Fruit fly (Drosophila melanogaster) whole organism, wandering third instar larva: Measurements from ENCODE around the gene Sfp87B.

ENCODE experiments used
- CG32264 ChIP-seq: fragments of 200-800 bp; sonication (Bioruptor generic); optimal IDR thresholded peaks from 2 replicates; lab custom pipeline; 2016; ENCODE audit warnings: missing biosample characterization, missing genetic modification characterization
- CrebA ChIP-seq: fragments of 200-800 bp; sonication (Bioruptor generic); optimal IDR thresholded peaks from 2 replicates; lab custom pipeline; 2016; ENCODE audit warnings: missing biosample characterization, mild to moderate bottlenecking, missing genetic modification characterization, borderline replicate concordance
- Dfd ChIP-seq: fragments of >200 bp; optimal IDR thresholded peaks from 2 replicates; lab custom pipeline; 2017; ENCODE audit warnings: missing biosample characterization, missing genetic modification characterization
- Dif ChIP-seq: fragments of 200-275, 200-300 bp; sonication (Bioruptor generic); optimal IDR thresholded peaks from 2 replicates; lab custom pipeline; 2018; ENCODE audit warnings: missing biosample characterization, missing genetic modification characterization; ENCODE audit not compliant: partially characterized antibody
- GATAd ChIP-seq: sonication (Bioruptor generic); optimal IDR thresholded peaks from 2 replicates; lab custom pipeline; 2016; ENCODE audit warnings: missing biosample characterization, missing genetic modification characterization
- HLH106 ChIP-seq: fragments of 200-800 bp; optimal IDR thresholded peaks from 3 replicates; lab custom pipeline; 2019; ENCODE audit warnings: missing biosample characterization, mild to moderate bottlenecking, missing genetic modification characterization, moderate library complexity
- Hnf4 ChIP-seq: fragments of 200-800 bp; sonication (Bioruptor generic); optimal IDR thresholded peaks from 2 replicates; lab custom pipeline; 2016; ENCODE audit warnings: missing biosample characterization, mild to moderate bottlenecking, missing genetic modification characterization
- Hr78 ChIP-seq: fragments of >200 bp; optimal IDR thresholded peaks from 2 replicates; lab custom pipeline; 2017; ENCODE audit warnings: missing biosample characterization, missing genetic modification characterization
- Hr83 ChIP-seq: fragments of 200-300 bp; sonication (Bioruptor generic); optimal IDR thresholded peaks from 2 replicates; lab custom pipeline; 2016; ENCODE audit warnings: missing biosample characterization, mild to moderate bottlenecking, missing genetic modification characterization, moderate library complexity; ENCODE audit not compliant: poor library complexity, severe bottlenecking
- Jra ChIP-seq: sonication (Bioruptor generic); optimal IDR thresholded peaks from 2 replicates; lab custom pipeline; 2016; ENCODE audit warnings: missing biosample characterization, missing genetic modification characterization
- Mio ChIP-seq: sonication (Bioruptor generic); optimal IDR thresholded peaks from 2 replicates; lab custom pipeline; 2016; ENCODE audit warnings: missing biosample characterization, missing genetic modification characterization
- N ChIP-seq: fragments of >200 bp; optimal IDR thresholded peaks from 2 replicates; lab custom pipeline; 2018; ENCODE audit warnings: missing biosample characterization, missing external identifiers, missing genetic modification characterization
- OdsH ChIP-seq: fragments of 200-800 bp; sonication (Bioruptor generic); optimal IDR thresholded peaks from 2 replicates; lab custom pipeline; 2016; ENCODE audit warnings: missing biosample characterization, mild to moderate bottlenecking, missing genetic modification characterization
- Rel ChIP-seq, 2 experiments: fragments of 200-800 bp; sonication (Bioruptor generic) in 1 of 2; optimal IDR thresholded peaks; 2 replicates in 1 of 2; 3 replicates in 1 of 2; lab custom pipeline; 2016 to 2019; ENCODE audit warnings: mild to moderate bottlenecking in 2 of 2, missing biosample characterization in 2 of 2, missing genetic modification characterization in 2 of 2, moderate library complexity in 1 of 2
- Sp1 ChIP-seq: fragments of 200-800 bp; sonication (Bioruptor generic); optimal IDR thresholded peaks from 3 replicates; lab custom pipeline; 2019; ENCODE audit warnings: missing biosample characterization, mild to moderate bottlenecking, missing genetic modification characterization, moderate library complexity
- Vsx2 ChIP-seq: fragments of 200-300, 225-300 bp; sonication (Bioruptor generic); optimal IDR thresholded peaks from 2 replicates; lab custom pipeline; 2018; ENCODE audit warnings: missing biosample characterization, missing genetic modification characterization; ENCODE audit not compliant: partially characterized antibody
- dl ChIP-seq, 2 experiments: fragments of 175-275, 200-275 bp in 1 of 2; fragments of 200-275 bp in 1 of 2; sonication (Bioruptor generic); optimal IDR thresholded peaks; lab custom pipeline; 2018; ENCODE audit warnings: mild to moderate bottlenecking in 2 of 2, missing biosample characterization in 2 of 2, missing genetic modification characterization in 2 of 2, moderate library complexity in 2 of 2; ENCODE audit not compliant: partially characterized antibody in 2 of 2, insufficient read depth in 1 of 2
- dmrt93B ChIP-seq: fragments of 200-800 bp; sonication (Bioruptor generic); optimal IDR thresholded peaks from 2 replicates; lab custom pipeline; 2018; ENCODE audit warnings: missing biosample characterization, mild to moderate bottlenecking, missing genetic modification characterization
- dsf ChIP-seq: sonication (Bioruptor generic); optimal IDR thresholded peaks from 2 replicates; lab custom pipeline; 2016; ENCODE audit warnings: missing biosample characterization, missing genetic modification characterization, borderline replicate concordance
- foxo ChIP-seq, 2 experiments: fragments of 200-800 bp; sonication (Bioruptor generic); optimal IDR thresholded peaks; 2 replicates in 1 of 2; 3 replicates in 1 of 2; lab custom pipeline; 2016 to 2017; ENCODE audit warnings: missing biosample characterization in 2 of 2, missing genetic modification characterization in 2 of 2
- fru ChIP-seq: fragments of 200-800 bp; sonication (Bioruptor generic); optimal IDR thresholded peaks from 3 replicates; lab custom pipeline; 2016; ENCODE audit warnings: missing biosample characterization, mild to moderate bottlenecking, missing genetic modification characterization
- jim ChIP-seq: fragments of 175-275, 200-325 bp; sonication (Bioruptor generic); optimal IDR thresholded peaks from 2 replicates; lab custom pipeline; 2016; ENCODE audit warnings: missing biosample characterization, mild to moderate bottlenecking, missing genetic modification characterization
- lola ChIP-seq: fragments of >200 bp; optimal IDR thresholded peaks from 2 replicates; lab custom pipeline; 2017; ENCODE audit warnings: missing biosample characterization, missing genetic modification characterization
- pan ChIP-seq: fragments of >200 bp; optimal IDR thresholded peaks from 2 replicates; lab custom pipeline; 2017
- psq ChIP-seq: fragments of 200-800 bp; sonication (Bioruptor generic); optimal IDR thresholded peaks from 3 replicates; lab custom pipeline; 2017; ENCODE audit warnings: missing biosample characterization, mild to moderate bottlenecking, missing genetic modification characterization, moderate library complexity
- rgr ChIP-seq: fragments of 200-800 bp; sonication (Bioruptor generic); optimal IDR thresholded peaks from 3 replicates; lab custom pipeline; 2016; ENCODE audit warnings: missing biosample characterization, mild to moderate bottlenecking, missing genetic modification characterization
- sv ChIP-seq: fragments of 200-800 bp; sonication (Bioruptor generic); optimal IDR thresholded peaks from 3 replicates; lab custom pipeline; 2016; ENCODE audit warnings: missing biosample characterization, missing genetic modification characterization
- usp ChIP-seq: fragments of >200 bp; optimal IDR thresholded peaks from 2 replicates; lab custom pipeline; 2017; ENCODE audit warnings: missing biosample characterization, missing genetic modification characterization

Sfp87B gene

DNA sequence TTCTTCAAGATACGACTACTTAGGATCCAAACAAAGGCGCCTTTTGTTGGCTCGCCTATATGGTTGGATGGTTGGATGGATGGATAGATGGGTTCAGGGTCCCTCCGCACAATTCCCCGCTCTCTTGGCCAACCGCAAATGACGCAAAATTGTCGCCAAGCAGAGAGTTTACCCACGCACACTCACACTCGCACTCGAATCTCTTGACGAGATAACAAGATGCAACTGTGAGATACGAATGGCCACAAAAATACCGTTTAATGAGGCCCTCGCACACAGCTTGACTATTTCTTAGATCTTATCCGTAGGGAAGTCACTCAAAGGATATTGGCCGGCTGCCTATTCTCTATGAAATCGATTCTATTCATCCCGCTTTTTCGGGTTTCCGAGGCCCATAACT lies 13.1 kb upstream of the Sfp87B start:
- TF ChIP-seq HLH106 (tag; lab: Kevin White, UChicago) (no peak), jim (GFP tag; lab: Kevin White, UChicago) (no peak), psq (GFP tag; lab: Kevin White, UChicago) (no peak), Vsx2 (GFP tag; lab: Kevin White, UChicago) (no peak), pan (lab: Kevin White, UChicago) (no peak), Mio (GFP tag; lab: Kevin White, UChicago) (no peak)

DNA sequence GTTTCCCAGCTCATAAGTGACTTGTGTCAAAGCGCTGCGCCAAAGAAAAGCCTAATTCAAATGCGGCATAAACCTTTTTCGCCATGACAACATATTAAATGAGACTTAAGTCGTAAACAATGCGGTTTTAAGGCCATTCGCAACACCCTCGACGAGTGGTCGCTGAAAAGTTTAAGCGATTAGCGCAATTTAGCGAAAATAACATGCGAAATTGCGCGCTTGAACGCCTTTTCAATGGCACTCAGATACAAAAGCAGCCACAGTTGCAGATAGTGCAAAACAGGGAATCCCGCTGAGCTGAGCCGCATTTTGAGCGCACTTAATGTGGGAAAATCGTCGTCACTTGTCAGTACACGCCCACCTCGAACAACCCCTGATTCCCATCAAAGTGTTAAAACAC lies 12.3 kb upstream of the Sfp87B start, which contains the start of gene CG44038:
TSS of gene CG44038 (plus strand) at position 301 of the 400 bp plus-strand sequence.
- no peak for TF ChIP-seq Mio (GFP tag; lab: Kevin White, UChicago)
- TF ChIP-seq OdsH (GFP tag; lab: Kevin White, UChicago): no peak
- no peak for TF ChIP-seq dsf (GFP tag; lab: Kevin White, UChicago)
- TF ChIP-seq N: no peak
- no peak for TF ChIP-seq usp (GFP tag; lab: Kevin White, UChicago)
- TF ChIP-seq jim (GFP tag; lab: Kevin White, UChicago): no peak
- TF ChIP-seq dmrt93B (GFP tag; lab: Kevin White, UChicago): no peak
- no peak for TF ChIP-seq Hr78
- TF ChIP-seq CrebA (GFP tag; lab: Kevin White, UChicago): no peak
- TF ChIP-seq, all 38 proteins: peak for 0

DNA sequence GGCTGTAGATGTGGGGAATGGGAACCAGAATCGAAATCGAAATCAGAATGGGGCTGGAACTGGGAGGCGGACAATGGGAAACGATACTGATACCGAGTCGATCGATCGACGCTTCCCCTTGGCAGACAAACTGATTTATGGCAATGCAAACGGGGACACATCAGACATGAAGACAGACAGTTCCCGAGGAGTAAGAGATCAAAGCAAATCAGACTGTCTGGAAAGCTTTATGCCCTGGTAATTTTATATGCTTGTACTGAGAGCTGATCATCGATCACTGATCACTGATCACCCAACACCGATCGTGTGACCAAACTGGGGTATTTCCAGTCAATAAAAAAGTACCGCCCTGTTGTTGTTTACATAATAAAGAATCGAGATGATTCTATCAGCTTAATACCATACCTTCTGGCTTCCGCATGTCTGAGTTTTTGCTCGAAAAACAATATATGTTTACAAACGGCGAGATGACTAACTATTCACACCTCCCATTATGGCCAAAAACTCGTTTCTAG lies 3.0 kb upstream of the Sfp87B start:
- TF ChIP-seq Vsx2 (GFP tag; lab: Kevin White, UChicago) (no peak), rgr (GFP tag; lab: Kevin White, UChicago) (no peak), Rel (GFP tag; optimal IDR thresholded peaks at IDR 0.05; lab: Kevin White, UChicago) (no peak), Rel (tag; optimal IDR thresholded peaks at IDR 0.05; lab: Kevin White, UChicago) (peak; percentile 92), Dif (GFP tag; lab: Kevin White, UChicago) (no peak), HLH106 (tag; lab: Kevin White, UChicago) (no peak)

DNA sequence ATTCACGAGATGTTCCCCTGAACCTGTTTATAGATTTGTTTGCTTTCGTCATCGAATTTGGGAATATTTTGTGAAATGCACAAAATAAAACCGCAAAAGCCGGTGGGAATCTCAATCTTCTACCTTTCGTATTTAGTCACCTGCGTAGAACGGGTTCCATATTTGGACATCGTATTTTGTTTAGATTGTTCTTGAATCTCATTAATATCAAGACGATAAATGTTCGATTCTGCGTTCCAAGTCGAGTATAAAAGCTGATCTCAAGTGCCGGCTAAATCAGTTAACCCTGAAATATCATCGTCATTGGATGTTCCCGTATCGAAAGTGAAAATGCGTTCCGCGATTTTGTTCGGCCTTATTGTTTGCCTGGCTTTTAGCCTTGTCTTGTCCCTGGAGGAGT lies 2.3 kb upstream of the Sfp87B start, which contains the start of gene CG17738:
TSS of gene CG17738 (plus strand) at position 301 of the 400 bp plus-strand sequence.
- TF ChIP-seq Dfd (GFP tag; lab: Kevin White, UChicago) (no peak), sv (GFP tag; lab: Kevin White, UChicago) (no peak), pan (lab: Kevin White, UChicago) (no peak), CrebA (GFP tag; lab: Kevin White, UChicago) (no peak), fru (GFP tag; lab: Kevin White, UChicago) (no peak), CG32264 (GFP tag; lab: Kevin White, UChicago) (no peak), Hr83 (GFP tag; lab: Kevin White, UChicago) (no peak), Rel (GFP tag; optimal IDR thresholded peaks at IDR 0.05; lab: Kevin White, UChicago) (no peak), Rel (tag; optimal IDR thresholded peaks at IDR 0.05; lab: Kevin White, UChicago) (no peak), lola (GFP tag; lab: Kevin White, UChicago) (no peak), Vsx2 (GFP tag; lab: Kevin White, UChicago) (no peak), Hnf4 (GFP tag; lab: Kevin White, UChicago) (no peak), GATAd (GFP tag; lab: Kevin White, UChicago) (no peak), foxo (GFP tag; optimal IDR thresholded peaks at IDR 0.05; lab: Kevin White, UChicago) (no peak), Jra (GFP tag; lab: Kevin White, UChicago) (no peak), usp (GFP tag; lab: Kevin White, UChicago) (no peak), dl (GFP tag; optimal IDR thresholded peaks at IDR 0.05; lab: Kevin White, UChicago; ENCODE audit: insufficient read depth in 1 of 2, partially characterized antibody in 2 of 2) (no peak)

DNA sequence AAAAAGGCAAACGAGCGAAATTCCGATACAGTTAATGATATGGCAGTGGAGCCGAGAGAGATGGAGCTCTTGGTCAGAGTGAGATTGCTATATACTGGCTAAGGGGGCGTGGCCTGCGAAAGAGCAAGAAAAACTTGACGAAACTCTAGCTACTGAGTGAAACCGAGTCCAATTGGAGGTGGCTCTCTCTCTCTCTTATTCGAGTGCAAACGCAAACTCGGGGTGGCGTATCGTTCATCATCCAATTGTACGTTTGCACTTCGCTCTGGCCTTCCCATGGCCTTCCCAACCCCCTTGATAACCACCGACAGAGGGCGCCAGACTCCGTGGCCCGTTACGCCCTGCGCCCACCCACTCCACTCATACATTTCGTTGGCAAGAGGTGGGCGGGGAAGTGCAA lies 6.1 kb downstream of the Sfp87B start:
- no peak for TF ChIP-seq Sp1 (GFP tag; lab: Kevin White, UChicago)
- TF ChIP-seq dl (GFP tag; optimal IDR thresholded peaks at IDR 0.05; lab: Kevin White, UChicago; ENCODE audit: insufficient read depth in 1 of 2, partially characterized antibody in 2 of 2): peak; percentile 33 to 40
- peak; percentile 18 for TF ChIP-seq Dif (GFP tag; lab: Kevin White, UChicago)
- no peak for TF ChIP-seq Rel (GFP tag; optimal IDR thresholded peaks at IDR 0.05; lab: Kevin White, UChicago)
- peak; percentile 38 for TF ChIP-seq Rel (tag; optimal IDR thresholded peaks at IDR 0.05; lab: Kevin White, UChicago)
- peak; percentile 18 for TF ChIP-seq Hnf4 (GFP tag; lab: Kevin White, UChicago)
- no peak for TF ChIP-seq Dfd (GFP tag; lab: Kevin White, UChicago)
